Fruit fly (Drosophila melanogaster) whole organism, pupa: ENCODE measurements around the gene Fign.

Source experiments
- CG10348 ChIP-seq: fragments of 200-800 bp; sonication (Bioruptor generic); IDR thresholded peaks from 2 replicates; pipeline ENCODE4 v1.3.6; 2022; ENCODE audit warnings: missing biosample characterization, missing genetic modification characterization
- CG12605 ChIP-seq: fragments of 200-800 bp; sonication (Bioruptor generic); IDR thresholded peaks from 2 replicates; pipeline ENCODE4 v1.3.6; 2022; ENCODE audit warnings: missing biosample characterization, missing genetic modification characterization
- CG13204 ChIP-seq: fragments of 200-800 bp; sonication (Bioruptor generic); optimal IDR thresholded peaks from 2 replicates; lab custom pipeline; 2018; ENCODE audit warnings: missing biosample characterization, mild to moderate bottlenecking, missing genetic modification characterization, moderate library complexity
- CG14655 ChIP-seq: fragments of 200-800 bp; sonication (Bioruptor generic); optimal IDR thresholded peaks from 3 replicates; lab custom pipeline; 2017; ENCODE audit warnings: mild to moderate bottlenecking, missing biosample characterization, missing genetic modification reagents, missing genetic modification characterization
- CG15710 ChIP-seq: fragments of 200-800 bp; sonication (Bioruptor generic); optimal IDR thresholded peaks from 2 replicates; lab custom pipeline; 2018; ENCODE audit warnings: missing biosample characterization, mild to moderate bottlenecking, missing genetic modification characterization, moderate library complexity
- CG17806 ChIP-seq: fragments of 200-800 bp; sonication (Bioruptor generic); optimal IDR thresholded peaks from 2 replicates; lab custom pipeline; 2018; ENCODE audit warnings: missing biosample characterization, mild to moderate bottlenecking, missing genetic modification characterization, moderate library complexity
- CG32121 ChIP-seq: fragments of 200-800 bp; sonication (Bioruptor generic); IDR thresholded peaks from 2 replicates; pipeline ENCODE4 v1.3.6; 2022; ENCODE audit warnings: missing biosample characterization, missing genetic modification characterization
- CG34367 ChIP-seq: fragments of 200-800 bp; sonication (Bioruptor generic); optimal IDR thresholded peaks from 2 replicates; lab custom pipeline; 2018; ENCODE audit warnings: missing biosample characterization, mild to moderate bottlenecking, missing genetic modification characterization
- CG4496 ChIP-seq: fragments of 200-800 bp; sonication (Bioruptor generic); IDR thresholded peaks from 3 replicates; pipeline ENCODE4 v1.3.6; 2022; ENCODE audit warnings: missing biosample characterization, missing genetic modification characterization
- CG8159 ChIP-seq: fragments of 200-800 bp; sonication (Bioruptor generic); optimal IDR thresholded peaks from 3 replicates; lab custom pipeline; 2018; ENCODE audit warnings: missing biosample characterization, mild to moderate bottlenecking, missing genetic modification characterization, moderate library complexity
- CG8301 ChIP-seq: fragments of 200-800 bp; sonication (Bioruptor generic); optimal IDR thresholded peaks from 2 replicates; lab custom pipeline; 2018; ENCODE audit warnings: missing biosample characterization, mild to moderate bottlenecking, missing genetic modification characterization
- CG9948 ChIP-seq: fragments of 200-800 bp; sonication (Bioruptor generic); optimal IDR thresholded peaks from 2 replicates; lab custom pipeline; 2018; ENCODE audit warnings: missing biosample characterization, mild to moderate bottlenecking, missing genetic modification characterization, moderate library complexity
- D1 ChIP-seq: fragments of 200-800 bp; sonication (Bioruptor generic); optimal IDR thresholded peaks from 2 replicates; lab custom pipeline; 2018; ENCODE audit warnings: missing biosample characterization, mild to moderate bottlenecking, missing genetic modification characterization, moderate library complexity
- EcR ChIP-seq: fragments of 200-800 bp; sonication (Bioruptor generic); optimal IDR thresholded peaks from 3 replicates; lab custom pipeline; 2019; ENCODE audit warnings: missing biosample characterization, missing genetic modification characterization, mild to moderate bottlenecking, moderate library complexity, missing genetic modification reagents
- Ets98B ChIP-seq: fragments of 200-800 bp; sonication (Bioruptor generic); IDR thresholded peaks from 2 replicates; pipeline ENCODE4 v1.3.6; 2022; ENCODE audit warnings: missing biosample characterization, missing genetic modification characterization
- Pif1A ChIP-seq: fragments of 200-800 bp; sonication (Bioruptor generic); optimal IDR thresholded peaks from 3 replicates; lab custom pipeline; 2016; ENCODE audit warnings: missing biosample characterization, missing genetic modification characterization
- Pif1B ChIP-seq: fragments of 200-800 bp; sonication (Bioruptor generic); optimal IDR thresholded peaks from 3 replicates; lab custom pipeline; 2016; ENCODE audit warnings: missing biosample characterization, missing genetic modification characterization
- Snoo ChIP-seq: fragments of 200-800 bp; sonication (Bioruptor generic); optimal IDR thresholded peaks from 3 replicates; lab custom pipeline; 2017; ENCODE audit warnings: missing biosample characterization, mild to moderate bottlenecking, missing genetic modification characterization, inconsistent platforms
- fd96Ca ChIP-seq: fragments of 200-800 bp; sonication (Bioruptor generic); IDR thresholded peaks from 3 replicates; pipeline ENCODE4 v1.3.6; 2022; ENCODE audit warnings: missing biosample characterization, missing genetic modification characterization
- gl ChIP-seq: fragments of 200-800 bp; sonication (Bioruptor generic); optimal IDR thresholded peaks from 2 replicates; lab custom pipeline; 2018; ENCODE audit warnings: missing biosample characterization, mild to moderate bottlenecking, missing genetic modification characterization
- rn ChIP-seq: fragments of 200-800 bp; sonication (Bioruptor generic); IDR thresholded peaks from 2 replicates; pipeline ENCODE4 v1.3.6; 2022; ENCODE audit warnings: missing biosample characterization, missing genetic modification characterization

Gene Fign

DNA sequence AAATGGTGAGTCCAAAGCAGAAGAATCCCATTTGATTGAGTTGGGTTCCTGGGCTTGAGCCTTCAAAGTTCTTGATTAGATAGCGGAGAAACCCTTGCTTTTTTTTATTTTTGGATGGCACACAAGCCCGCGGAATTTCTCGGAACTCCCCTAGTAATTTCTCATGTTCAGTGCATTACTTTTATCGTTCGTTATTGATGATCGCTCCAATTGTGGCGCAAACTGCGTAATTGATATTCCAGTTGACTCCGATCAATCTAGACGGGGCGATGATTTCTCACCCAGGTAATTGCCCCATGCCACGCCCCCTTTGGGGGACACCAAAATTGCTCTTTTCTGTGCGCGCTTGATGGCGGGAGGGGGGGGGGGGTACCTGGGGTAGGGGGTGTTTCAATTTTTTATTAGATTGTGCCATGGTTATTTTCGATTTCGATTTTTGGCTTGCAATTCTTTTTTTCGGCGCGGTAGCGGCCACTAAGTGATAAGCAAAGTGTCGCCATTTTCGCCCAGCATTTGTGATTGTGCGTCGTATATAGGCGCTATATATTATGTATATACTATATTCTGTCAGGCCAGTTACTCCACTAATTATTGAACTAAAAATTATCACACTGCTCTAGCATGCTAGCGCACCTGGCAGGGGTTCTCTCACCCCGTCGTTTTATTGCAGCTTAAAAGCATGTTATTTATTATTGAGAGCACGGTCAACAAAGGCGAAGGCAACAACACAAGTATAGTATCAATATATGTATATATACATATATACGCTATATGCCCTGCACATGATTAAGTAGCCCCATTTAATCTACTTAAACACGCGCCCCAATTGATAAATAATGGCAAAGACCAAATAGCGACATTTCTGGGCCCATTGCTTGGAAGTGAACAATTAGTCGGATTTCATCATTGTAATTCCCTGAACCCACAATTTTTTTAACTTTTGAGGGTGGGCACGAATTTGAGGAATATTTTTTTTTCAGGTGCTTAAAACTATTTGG is 14.5 kb downstream of the Fign start:
- no peak for TF ChIP-seq CG8301 (tag; lab: Kevin White, UChicago)
- no peak for TF ChIP-seq CG32121 (GFP tag; lab: Robert Waterston, UW)
- no peak for TF ChIP-seq Ets98B (GFP tag; lab: Robert Waterston, UW)
- TF ChIP-seq Pif1B (GFP tag; lab: Kevin White, UChicago): no peak
- TF ChIP-seq rn (GFP tag; lab: Robert Waterston, UW): no peak
- no peak for TF ChIP-seq CG8159 (tag; lab: Kevin White, UChicago)
- TF ChIP-seq CG15710 (tag; lab: Kevin White, UChicago): no peak
- TF ChIP-seq CG14655 (GFP tag; lab: Kevin White, UChicago): no peak
- TF ChIP-seq CG12605 (GFP tag; lab: Robert Waterston, UW): no peak
- TF ChIP-seq Pif1A (GFP tag; lab: Kevin White, UChicago): no peak
- TF ChIP-seq CG17806 (tag; lab: Kevin White, UChicago): no peak

DNA sequence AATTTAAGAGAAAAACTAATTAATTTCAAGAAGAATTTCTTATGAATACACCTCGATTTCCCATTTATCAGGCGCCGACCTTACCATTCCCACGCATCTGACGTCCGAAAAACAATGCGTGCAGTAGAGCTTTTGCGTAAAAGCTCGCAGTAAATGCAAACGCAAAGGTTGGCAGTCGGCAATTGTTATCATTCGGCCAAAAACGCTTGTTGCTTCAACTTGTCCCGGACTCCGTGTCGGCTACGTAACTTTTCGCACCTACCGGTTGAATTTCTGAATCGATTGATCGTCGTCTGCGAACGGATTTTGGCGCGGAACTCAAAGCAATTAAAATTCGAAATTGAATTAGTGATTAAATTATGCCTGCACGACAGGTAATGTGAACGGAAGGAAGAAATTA is 15.8 kb downstream of the Fign start, which contains the start of gene CG3277:
TSS of gene CG3277 (plus strand) at position 208 of the 400 bp plus-strand sequence.
- peak; percentile 37; the same call in 1 of the 2 replicates for TF ChIP-seq CG12605 (GFP tag; lab: Robert Waterston, UW)
- TF ChIP-seq Pif1A (GFP tag; lab: Kevin White, UChicago): no peak

DNA sequence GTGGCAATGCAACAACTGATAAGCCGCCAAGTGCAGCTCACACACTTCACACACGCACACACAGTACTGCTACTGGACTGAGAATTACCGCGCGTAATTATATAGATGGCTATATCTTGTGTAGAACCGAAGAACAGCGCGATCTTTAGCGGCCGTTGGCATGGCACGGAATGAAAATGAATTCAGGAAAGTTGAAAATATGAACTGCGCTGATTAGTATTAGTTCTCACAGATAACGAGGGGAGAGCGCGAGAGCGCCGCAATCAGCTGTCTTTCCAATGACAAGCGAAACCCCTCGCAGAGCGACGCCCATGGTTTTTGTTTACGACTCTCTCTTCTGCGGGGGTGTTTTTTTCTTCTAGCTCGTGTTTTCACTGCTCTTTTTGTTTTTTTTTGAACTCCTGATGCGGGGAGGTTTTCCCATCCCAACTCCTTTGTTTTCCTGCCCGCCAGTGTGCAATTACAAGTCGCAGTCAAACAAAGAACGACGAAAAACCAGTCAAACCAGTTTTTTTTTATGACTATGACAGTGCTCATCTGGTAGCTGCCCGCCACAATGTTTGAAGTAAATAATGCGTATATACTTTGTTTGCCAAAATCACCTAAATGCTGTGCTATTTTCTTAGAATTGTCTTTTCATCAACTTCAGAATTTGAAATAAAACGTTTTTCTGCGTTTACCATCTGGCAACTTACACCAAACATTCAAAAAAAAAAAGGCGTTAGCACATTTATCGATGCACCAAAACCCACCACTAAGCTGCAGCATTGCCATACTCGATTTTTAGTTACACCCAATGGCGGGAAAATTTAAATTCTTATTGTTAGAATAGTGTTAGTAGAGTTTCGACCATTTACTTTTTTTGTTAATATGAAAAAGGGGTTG is 16.5 kb downstream of the Fign start, which contains the start of gene CG9663:
TSS of gene CG9663 (minus strand) at position 173 of the 885 bp plus-strand sequence.
- TF ChIP-seq CG4496 (GFP tag; lab: Robert Waterston, UW): peak; percentile 91
- TF ChIP-seq CG8159 (tag; lab: Kevin White, UChicago): peak; percentile 79
- peak; percentile 86 for TF ChIP-seq Ets98B (GFP tag; lab: Robert Waterston, UW)
- peak; percentile 83 for TF ChIP-seq gl (tag; lab: Kevin White, UChicago)
- TF ChIP-seq EcR (GFP tag; lab: Kevin White, UChicago): peak; percentile 72
- TF ChIP-seq Snoo: peak; percentile 60
- peak; percentile 76 for TF ChIP-seq CG13204
- no peak for TF ChIP-seq CG10348
- peak; percentile 73; the same call in 1 of the 2 replicates for TF ChIP-seq CG12605 (GFP tag; lab: Robert Waterston, UW)
- TF ChIP-seq Pif1A (GFP tag; lab: Kevin White, UChicago): peak; percentile 68
- peak; percentile 67 for TF ChIP-seq CG8301 (tag; lab: Kevin White, UChicago)
- TF ChIP-seq fd96Ca (GFP tag; lab: Robert Waterston, UW): peak; percentile 73
- peak; percentile 53 for TF ChIP-seq CG9948 (tag; lab: Kevin White, UChicago)
- TF ChIP-seq CG34367 (tag; lab: Kevin White, UChicago): peak; percentile 47
- TF ChIP-seq CG17806 (tag; lab: Kevin White, UChicago): peak; percentile 53
- TF ChIP-seq D1 (tag; lab: Kevin White, UChicago): peak; percentile 9
- TF ChIP-seq CG32121 (GFP tag; lab: Robert Waterston, UW): peak; percentile 76
- TF ChIP-seq Pif1B (GFP tag; lab: Kevin White, UChicago): peak; percentile 58
- TF ChIP-seq CG14655 (GFP tag; lab: Kevin White, UChicago): peak; percentile 78
- peak; percentile 56 for TF ChIP-seq rn (GFP tag; lab: Robert Waterston, UW)
- TF ChIP-seq CG15710 (tag; lab: Kevin White, UChicago): peak; percentile 71

DNA sequence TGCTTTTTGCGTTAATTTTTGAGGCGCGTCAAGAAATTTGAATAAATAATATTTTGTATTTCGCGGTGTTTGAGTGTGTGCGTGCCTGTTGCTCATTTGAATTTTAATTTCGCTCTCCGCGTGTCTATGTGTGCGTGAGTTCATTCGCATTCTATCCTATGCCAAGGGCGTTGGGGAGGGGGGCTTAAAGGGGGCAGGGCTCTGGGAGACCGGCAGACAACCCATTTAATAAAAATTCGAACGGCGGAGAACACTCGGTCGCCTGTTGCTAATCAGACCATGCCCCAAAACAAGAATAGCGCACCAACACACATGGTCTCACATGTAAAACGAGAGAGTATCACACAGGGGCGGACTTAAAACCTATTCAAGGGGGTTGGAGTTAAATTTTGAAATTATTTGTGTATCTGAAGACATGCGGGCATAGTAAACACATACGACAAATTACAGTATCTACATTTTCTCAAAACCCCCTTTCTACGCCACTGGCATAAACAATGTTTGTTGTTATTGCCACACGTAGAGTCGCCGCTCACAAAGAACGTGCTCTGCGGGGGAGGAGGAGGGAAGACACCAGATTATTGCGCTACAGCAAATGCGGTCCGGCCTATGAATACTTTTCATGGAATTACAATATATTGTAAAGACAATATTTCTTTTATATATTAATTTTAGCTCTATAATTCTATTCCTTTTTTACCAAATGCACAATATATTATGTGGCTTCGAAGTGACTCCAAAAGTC is 17.7 kb downstream of the Fign start:
- TF ChIP-seq CG4496 (GFP tag; lab: Robert Waterston, UW) (peak; percentile 100), gl (tag; lab: Kevin White, UChicago) (peak; percentile 99), CG8301 (tag; lab: Kevin White, UChicago) (peak; percentile 100), fd96Ca (GFP tag; lab: Robert Waterston, UW) (peak; percentile 100), Ets98B (GFP tag; lab: Robert Waterston, UW) (peak; percentile 100), CG9948 (tag; lab: Kevin White, UChicago) (peak; percentile 100), CG8159 (tag; lab: Kevin White, UChicago) (peak; percentile 100), CG13204 (peak; percentile 99), D1 (tag; lab: Kevin White, UChicago) (peak; percentile 99), Snoo (peak; percentile 100), CG17806 (tag; lab: Kevin White, UChicago) (peak; percentile 100), CG15710 (tag; lab: Kevin White, UChicago) (peak; percentile 100), CG32121 (GFP tag; lab: Robert Waterston, UW) (peak; percentile 99), CG12605 (GFP tag; lab: Robert Waterston, UW) (peak; percentile 99), CG10348 (peak; percentile 97), rn (GFP tag; lab: Robert Waterston, UW) (peak; percentile 99), Pif1B (GFP tag; lab: Kevin White, UChicago) (peak; percentile 100), Pif1A (GFP tag; lab: Kevin White, UChicago) (peak; percentile 100), CG14655 (GFP tag; lab: Kevin White, UChicago) (peak; percentile 100), EcR (GFP tag; lab: Kevin White, UChicago) (peak; percentile 94), CG34367 (tag; lab: Kevin White, UChicago) (peak; percentile 100)
- TF ChIP-seq, all 21 proteins: peak for 21
